Fruit fly (Drosophila melanogaster) whole organism, embryonic: ENCODE results near the gene CG11970.

Experiments used
- Abd-B ChIP-seq: fragments of 200-800 bp; sonication (Bioruptor generic); optimal IDR thresholded peaks from 2 replicates; lab custom pipeline; 2018; ENCODE audit warnings: missing biosample characterization, mild to moderate bottlenecking, missing genetic modification characterization, moderate library complexity
- B-H1 ChIP-seq: fragments of 200-800 bp; sonication (Bioruptor generic); IDR thresholded peaks from 3 replicates; pipeline ENCODE4 v1.3.6; 2022; ENCODE audit warnings: missing biosample characterization, missing genetic modification characterization
- Bdp1 ChIP-seq: fragments of 200-800 bp; sonication (Bioruptor generic); optimal IDR thresholded peaks from 3 replicates; lab custom pipeline; 2016; ENCODE audit warnings: missing biosample characterization, missing genetic modification characterization
- CG10543 ChIP-seq: fragments of 200-800 bp; sonication (Bioruptor generic); optimal IDR thresholded peaks from 3 replicates; lab custom pipeline; 2017; ENCODE audit warnings: missing biosample characterization, mild to moderate bottlenecking, missing genetic modification characterization, moderate library complexity
- CG10979 ChIP-seq: fragments of 200-800 bp; sonication (Bioruptor generic); optimal IDR thresholded peaks from 2 replicates; lab custom pipeline; 2018; ENCODE audit warnings: missing biosample characterization, mild to moderate bottlenecking, missing genetic modification characterization, moderate library complexity
- CG11456 ChIP-seq: fragments of 200-800 bp; sonication (Bioruptor generic); IDR thresholded peaks from 3 replicates; pipeline ENCODE4 v1.3.6; 2022; ENCODE audit warnings: missing biosample characterization, missing genetic modification characterization
- CG12219 ChIP-seq: fragments of 200-800 bp; sonication (Bioruptor generic); optimal IDR thresholded peaks from 3 replicates; lab custom pipeline; 2018; ENCODE audit warnings: missing biosample characterization, mild to moderate bottlenecking, missing genetic modification characterization
- CG13424 ChIP-seq: fragments of 200-800 bp; sonication (Bioruptor generic); optimal IDR thresholded peaks from 2 replicates; lab custom pipeline; 2019; ENCODE audit warnings: missing biosample characterization, mild to moderate bottlenecking, missing genetic modification characterization, moderate library complexity
- CG15479 ChIP-seq: fragments of 200-800 bp; sonication (Bioruptor generic); optimal IDR thresholded peaks from 3 replicates; lab custom pipeline; 2019; ENCODE audit warnings: missing biosample characterization, mild to moderate bottlenecking, missing genetic modification characterization, moderate library complexity
- CG1647 ChIP-seq: fragments of 200-800 bp; sonication (Bioruptor generic); optimal IDR thresholded peaks from 3 replicates; lab custom pipeline; 2016; ENCODE audit warnings: missing biosample characterization, missing genetic modification characterization
- CG16813 ChIP-seq: fragments of 200-800 bp; sonication (Bioruptor generic); IDR thresholded peaks from 3 replicates; pipeline ENCODE4 v1.3.6; 2022; ENCODE audit warnings: missing biosample characterization, missing genetic modification characterization; ENCODE audit not compliant: partially characterized antibody
- CG18011 ChIP-seq: fragments of 200-800 bp; sonication (Bioruptor generic); optimal IDR thresholded peaks from 2 replicates; lab custom pipeline; 2017; ENCODE audit warnings: missing biosample characterization, missing genetic modification characterization, mild to moderate bottlenecking, moderate library complexity, missing genotype
- CG2712 ChIP-seq: fragments of 200-800 bp; optimal IDR thresholded peaks from 3 replicates; lab custom pipeline; 2019; ENCODE audit warnings: missing biosample characterization, mild to moderate bottlenecking, missing genetic modification characterization, moderate library complexity
- CG30020 ChIP-seq: fragments of 200-800 bp; optimal IDR thresholded peaks from 2 replicates; lab custom pipeline; 2019; ENCODE audit warnings: missing biosample characterization, mild to moderate bottlenecking, missing genetic modification characterization, moderate library complexity
- CG33213 ChIP-seq: fragments of 200-800 bp; sonication (Bioruptor generic); optimal IDR thresholded peaks from 3 replicates; lab custom pipeline; 2016; ENCODE audit warnings: missing biosample characterization, missing genetic modification characterization
- CG3847 ChIP-seq: fragments of 200-800 bp; sonication (Bioruptor generic); IDR thresholded peaks from 2 replicates; pipeline ENCODE4 v1.3.6; 2022; ENCODE audit warnings: missing biosample characterization, missing genetic modification characterization
- CG3995 ChIP-seq: fragments of 200-800 bp; sonication (Bioruptor generic); optimal IDR thresholded peaks from 3 replicates; lab custom pipeline; 2016; ENCODE audit warnings: missing biosample characterization, missing genetic modification characterization
- CG5245 ChIP-seq: fragments of 200-800 bp; sonication (Bioruptor generic); optimal IDR thresholded peaks from 3 replicates; lab custom pipeline; 2016; ENCODE audit warnings: missing biosample characterization, missing genetic modification characterization
- CG5953 ChIP-seq: fragments of 200-800 bp; sonication (Bioruptor generic); IDR thresholded peaks from 2 replicates; pipeline ENCODE4 v1.3.6; 2022; ENCODE audit warnings: missing biosample characterization, missing genetic modification characterization
- CG6689 ChIP-seq: fragments of 200-800 bp; sonication (Bioruptor generic); IDR thresholded peaks from 2 replicates; pipeline ENCODE4 v1.3.6; 2022; ENCODE audit warnings: missing biosample characterization, missing genetic modification characterization
- CG7745 ChIP-seq: fragments of 200-800 bp; sonication (Bioruptor generic); optimal IDR thresholded peaks from 2 replicates; lab custom pipeline; 2018; ENCODE audit warnings: missing biosample characterization, mild to moderate bottlenecking, missing genetic modification characterization, moderate library complexity
- CG9215 ChIP-seq: fragments of 200-800 bp; sonication (Bioruptor generic); IDR thresholded peaks from 2 replicates; pipeline ENCODE4 v1.3.6; 2022; ENCODE audit warnings: missing biosample characterization, missing genetic modification characterization
- CG9817 ChIP-seq: fragments of 200-800 bp; sonication (Bioruptor generic); optimal IDR thresholded peaks from 2 replicates; lab custom pipeline; 2018; ENCODE audit warnings: missing biosample characterization, mild to moderate bottlenecking, missing genetic modification characterization, moderate library complexity
- D19B ChIP-seq: fragments of 200-800 bp; sonication (Bioruptor generic); optimal IDR thresholded peaks from 2 replicates; lab custom pipeline; 2017; ENCODE audit warnings: missing biosample characterization, mild to moderate bottlenecking, missing genetic modification characterization
- Dbx ChIP-seq: fragments of 200-800 bp; sonication (Bioruptor generic); IDR thresholded peaks from 3 replicates; pipeline ENCODE4 v1.3.6; 2022; ENCODE audit warnings: missing biosample characterization, missing genetic modification characterization
- Ets97D ChIP-seq: fragments of 200-800 bp; sonication (Bioruptor generic); optimal IDR thresholded peaks from 3 replicates; lab custom pipeline; 2016; ENCODE audit warnings: missing biosample characterization, missing genetic modification characterization
- Hr3 ChIP-seq: fragments of 200-800 bp; sonication (Bioruptor generic); optimal IDR thresholded peaks from 3 replicates; lab custom pipeline; 2016; ENCODE audit warnings: missing biosample characterization, missing genetic modification characterization
- Lim3 ChIP-seq: fragments of 200-800 bp; sonication (Bioruptor generic); IDR thresholded peaks from 2 replicates; pipeline ENCODE4 v1.3.6; 2022; ENCODE audit warnings: missing biosample characterization, missing genetic modification characterization
- NfI ChIP-seq: fragments of 200-800 bp; sonication (Bioruptor generic); optimal IDR thresholded peaks from 3 replicates; lab custom pipeline; 2018; ENCODE audit warnings: missing biosample characterization, mild to moderate bottlenecking, missing genetic modification characterization, moderate library complexity
- Ptx1 ChIP-seq: fragments of 200-800 bp; sonication (Bioruptor generic); IDR thresholded peaks from 2 replicates; pipeline ENCODE4 v1.3.6; 2022; ENCODE audit warnings: missing biosample characterization, missing genetic modification characterization
- Scr ChIP-seq: fragments of 200-800 bp; sonication (Bioruptor generic); IDR thresholded peaks from 2 replicates; pipeline ENCODE4 v1.3.6; 2022; ENCODE audit warnings: missing biosample characterization, missing genetic modification characterization; ENCODE audit not compliant: partially characterized antibody
- Side ChIP-seq: fragments of 200-800 bp; sonication (Bioruptor generic); optimal IDR thresholded peaks from 2 replicates; lab custom pipeline; 2016; ENCODE audit warnings: missing biosample characterization, missing genetic modification characterization
- cas ChIP-seq: fragments of 200-800 bp; sonication (Bioruptor generic); IDR thresholded peaks from 2 replicates; pipeline ENCODE4 v1.3.6; 2022; ENCODE audit warnings: missing biosample characterization, missing genetic modification characterization
- chm ChIP-seq: fragments of 200-800 bp; sonication (Bioruptor generic); IDR thresholded peaks from 2 replicates; pipeline ENCODE4 v1.3.6; 2022; ENCODE audit warnings: missing biosample characterization, missing genetic modification characterization
- dpn ChIP-seq, 2 experiments: fragments of 200-800 bp; sonication (Bioruptor generic); optimal IDR thresholded peaks; 3 replicates each; lab custom pipeline; 2016; ENCODE audit warnings: missing biosample characterization in 2 of 2, missing genetic modification characterization in 2 of 2
- dysf ChIP-seq: fragments of 200-800 bp; sonication (Bioruptor generic); IDR thresholded peaks from 3 replicates; pipeline ENCODE4 v1.3.6; 2022; ENCODE audit warnings: missing biosample characterization, missing genetic modification characterization
- gro ChIP-seq: fragments of 200-800 bp; sonication (Bioruptor generic); optimal IDR thresholded peaks from 2 replicates; lab custom pipeline; 2016; ENCODE audit warnings: missing biosample characterization, missing genetic modification characterization
- her ChIP-seq: fragments of 200-800 bp; sonication (Bioruptor generic); optimal IDR thresholded peaks from 2 replicates; lab custom pipeline; 2016; ENCODE audit warnings: missing biosample characterization, missing genetic modification characterization
- kah ChIP-seq: fragments of 200-800 bp; sonication (Bioruptor generic); optimal IDR thresholded peaks from 2 replicates; lab custom pipeline; 2018; ENCODE audit warnings: missing biosample characterization, mild to moderate bottlenecking, missing genetic modification characterization
- knrl ChIP-seq: fragments of 200-800 bp; sonication (Bioruptor generic); IDR thresholded peaks from 3 replicates; pipeline ENCODE4 v1.3.6; 2022; ENCODE audit warnings: missing biosample characterization, missing genetic modification characterization; ENCODE audit not compliant: partially characterized antibody
- oc ChIP-seq: fragments of 200-800 bp; sonication (Bioruptor generic); optimal IDR thresholded peaks from 2 replicates; lab custom pipeline; 2018; ENCODE audit warnings: missing biosample characterization, mild to moderate bottlenecking, missing genetic modification characterization, moderate library complexity
- p53 ChIP-seq: fragments of 200-800 bp; sonication (Bioruptor generic); optimal IDR thresholded peaks from 2 replicates; lab custom pipeline; 2016; ENCODE audit warnings: missing biosample characterization, missing genetic modification characterization
- prd ChIP-seq, 3 experiments: fragments of >200 bp in 2 of 3; fragments of 200-800 bp in 1 of 3; sonication (Bioruptor generic) in 1 of 3; optimal IDR thresholded peaks in 2 of 3; IDR thresholded peaks in 1 of 3; 2 replicates in 2 of 3; 3 replicates in 1 of 3; pipeline versions ENCODE4 v1.3.6 to Lab custom; 2017 to 2022; ENCODE audit warnings: missing biosample characterization in 1 of 3, missing genetic modification characterization in 1 of 3
- rib ChIP-seq: fragments of 200-800 bp; sonication (Bioruptor generic); IDR thresholded peaks from 2 replicates; pipeline ENCODE4 v1.3.6; 2022; ENCODE audit warnings: missing biosample characterization, missing genetic modification characterization
- shn ChIP-seq: fragments of 200-800 bp; sonication (Bioruptor generic); optimal IDR thresholded peaks from 3 replicates; lab custom pipeline; 2016; ENCODE audit warnings: missing biosample characterization, missing genetic modification characterization
- sima ChIP-seq: fragments of 200-800 bp; sonication (Bioruptor generic); optimal IDR thresholded peaks from 2 replicates; lab custom pipeline; 2016; ENCODE audit warnings: missing biosample characterization, missing genetic modification characterization
- ssp ChIP-seq: fragments of 200-800 bp; sonication (Bioruptor generic); IDR thresholded peaks from 2 replicates; pipeline ENCODE4 v1.3.6; 2022; ENCODE audit warnings: missing biosample characterization, missing genetic modification characterization
- stwl ChIP-seq: fragments of 200-800 bp; sonication (Bioruptor generic); optimal IDR thresholded peaks from 3 replicates; lab custom pipeline; 2018; ENCODE audit warnings: missing biosample characterization, mild to moderate bottlenecking, missing genetic modification characterization, moderate library complexity
- tin ChIP-seq: fragments of 200-800 bp; sonication (Bioruptor generic); optimal IDR thresholded peaks from 3 replicates; lab custom pipeline; 2016; ENCODE audit warnings: missing biosample characterization, missing genetic modification characterization
- zfh2 ChIP-seq: fragments of 200-800 bp; sonication (Bioruptor generic); optimal IDR thresholded peaks from 2 replicates; lab custom pipeline; 2016; ENCODE audit warnings: missing biosample characterization, missing genetic modification characterization

Gene CG11970

dm6 chr3R:8984602-8985074 lies at the start of gene CG11970 (continued):
- peak; percentile 30 for TF ChIP-seq Side (GFP tag; lab: Kevin White, UChicago)
- TF ChIP-seq Scr (GFP tag; lab: Robert Waterston, UW): peak; percentile 73
- no peak for TF ChIP-seq sima (GFP tag; lab: Kevin White, UChicago)
- peak; percentile 29; the same call in 1 of the 2 replicates for TF ChIP-seq CG3847
- TF ChIP-seq ssp (GFP tag; lab: Robert Waterston, UW): 0 out of 2 replicates have a peak, but pooled peaks have one; percentile 10
- peak; percentile 32 for TF ChIP-seq Hr3 (GFP tag; lab: Kevin White, UChicago)
- no peak for TF ChIP-seq CG15479
- peak; percentile 51 to 61 for TF ChIP-seq dpn (GFP tag; optimal IDR thresholded peaks at IDR 0.05; lab: Kevin White, UChicago)
- no peak for TF ChIP-seq CG12219 (GFP tag; lab: Kevin White, UChicago)
- TF ChIP-seq CG10979 (tag; lab: Kevin White, UChicago): no peak
- peak; percentile 34 for TF ChIP-seq shn (GFP tag; lab: Kevin White, UChicago)
- peak; percentile 52 for TF ChIP-seq CG30020 (tag; lab: Kevin White, UChicago)
- TF ChIP-seq rib: no peak
- peak; percentile 90 for TF ChIP-seq her
- TF ChIP-seq Ets97D (GFP tag; lab: Kevin White, UChicago): peak; percentile 28
- no peak for TF ChIP-seq prd (optimal IDR thresholded peaks at IDR 0.05; lab: Kevin White, UChicago)
- peak; percentile 57; the same call in 2 of the 3 replicates for TF ChIP-seq prd (GFP tag; IDR thresholded peaks at IDR 0.05; lab: Robert Waterston, UW)
- TF ChIP-seq Bdp1: no peak
- no peak for TF ChIP-seq CG1647 (GFP tag; lab: Kevin White, UChicago)
- TF ChIP-seq Lim3 (GFP tag; lab: Robert Waterston, UW): no peak
- no peak for TF ChIP-seq oc (tag; lab: Kevin White, UChicago)
- TF ChIP-seq tin (GFP tag; lab: Kevin White, UChicago): peak; percentile 23
- peak; percentile 20 for TF ChIP-seq CG3995 (GFP tag; lab: Kevin White, UChicago)
- TF ChIP-seq CG16813: peak; percentile 65
- no peak for TF ChIP-seq CG11456 (GFP tag; lab: Robert Waterston, UW)
- TF ChIP-seq NfI (GFP tag; lab: Kevin White, UChicago): peak; percentile 18
- TF ChIP-seq Dbx: 0 out of 3 replicates have a peak, but pooled peaks have one; percentile 15
- peak; percentile 61 for TF ChIP-seq CG9215 (GFP tag; lab: Robert Waterston, UW)
- TF ChIP-seq CG18011: peak; percentile 30
- peak; percentile 40 for TF ChIP-seq CG2712 (tag; lab: Kevin White, UChicago)
- no peak for TF ChIP-seq B-H1 (GFP tag; lab: Robert Waterston, UW)
- TF ChIP-seq CG6689 (GFP tag; lab: Robert Waterston, UW): peak; percentile 34; the same call in 1 of the 2 replicates
- no peak for TF ChIP-seq cas (GFP tag; lab: Robert Waterston, UW)
- no peak; the same call in 2 of the 3 replicates for TF ChIP-seq dysf (GFP tag; lab: Robert Waterston, UW)
- peak; percentile 74 for TF ChIP-seq knrl (GFP tag; lab: Robert Waterston, UW)
- TF ChIP-seq gro (GFP tag; lab: Kevin White, UChicago): peak; percentile 12
- peak; percentile 12 for TF ChIP-seq Abd-B
- peak; percentile 66 for TF ChIP-seq CG10543 (GFP tag; lab: Kevin White, UChicago)
- TF ChIP-seq CG13424 (tag; lab: Kevin White, UChicago): peak; percentile 46
- no peak for TF ChIP-seq CG7745 (tag; lab: Kevin White, UChicago)
- no peak for TF ChIP-seq kah (GFP tag; lab: Kevin White, UChicago)
- 0 out of 2 replicates have a peak, but pooled peaks have one; percentile 33 for TF ChIP-seq CG5953 (GFP tag; lab: Robert Waterston, UW)
- TF ChIP-seq D19B: no peak
- no peak for TF ChIP-seq CG5245 (GFP tag; lab: Kevin White, UChicago)
- TF ChIP-seq CG33213 (GFP tag; lab: Kevin White, UChicago): peak; percentile 9
- TF ChIP-seq chm (GFP tag; lab: Robert Waterston, UW): no peak
- peak; percentile 27 for TF ChIP-seq stwl (tag; lab: Kevin White, UChicago)
- TF ChIP-seq p53 (GFP tag; lab: Kevin White, UChicago): peak; percentile 16
- peak; percentile 65 for TF ChIP-seq zfh2 (GFP tag; lab: Kevin White, UChicago)
- TF ChIP-seq Ptx1 (GFP tag; lab: Robert Waterston, UW): peak; percentile 49
- TF ChIP-seq CG9817 (tag; lab: Kevin White, UChicago): peak; percentile 49
